Fruit fly (Drosophila melanogaster): Measurements from ENCODE around the gene GstD5.

dm6 chr3R:12352003-12352402 is 23.5 kb upstream of the GstD5 start, which contains the start of gene CG10041:
- no peak for TF ChIP-seq lola (GFP tag; optimal IDR thresholded peaks at IDR 0.05)
- TF ChIP-seq psq (GFP tag; optimal IDR thresholded peaks at IDR 0.05), result no peak
- TF ChIP-seq Dfd (GFP tag; optimal IDR thresholded peaks at IDR 0.05), result no peak
- TF ChIP-seq brk (GFP tag; optimal IDR thresholded peaks at IDR 0.05), result no peak
- no peak for TF ChIP-seq pan (optimal IDR thresholded peaks at IDR 0.05)
- no peak for TF ChIP-seq h (GFP tag; optimal IDR thresholded peaks at IDR 0.05)
- no peak for TF ChIP-seq Vsx2 (GFP tag; optimal IDR thresholded peaks at IDR 0.05; ENCODE audit: partially characterized antibody)
- no peak for TF ChIP-seq fru (GFP tag; optimal IDR thresholded peaks at IDR 0.05)
- no peak for TF ChIP-seq Abd-B (GFP tag; optimal IDR thresholded peaks at IDR 0.05)

Measured in whole organism, wandering third instar larva.